Fruit fly (Drosophila melanogaster): Measurements from ENCODE around the gene daed.
A peak's percentile ranks its signal among the peaks of the same experiment; 100 is the strongest.

Gene daed

DNA sequence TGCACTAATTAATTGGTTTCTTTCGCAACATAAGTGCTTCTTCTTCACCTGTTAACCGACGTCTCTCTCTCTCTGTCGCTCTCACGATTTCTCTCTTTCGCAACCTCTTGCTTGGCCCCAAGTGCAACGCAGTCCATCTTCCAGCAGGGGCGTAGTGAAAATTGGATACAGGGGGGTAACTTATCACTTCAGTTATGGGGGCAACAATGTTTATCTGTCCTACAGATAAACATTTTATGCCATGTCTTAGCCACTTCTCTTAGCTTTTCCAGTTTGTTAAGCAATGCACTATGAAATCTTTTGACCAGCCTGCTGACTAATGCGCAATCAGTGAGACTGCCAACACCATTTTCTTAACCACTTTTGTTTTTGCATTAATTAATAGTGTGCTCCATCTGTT lies 11.2 kb upstream of the daed start (continued):
- peak; percentile 13 for TF ChIP-seq CG3281 (GFP tag; optimal IDR thresholded peaks at IDR 0.05)
- TF ChIP-seq fd96Cb (tag; optimal IDR thresholded peaks at IDR 0.05), result peak; percentile 43
- peak; percentile 48 for TF ChIP-seq Fer1 (GFP tag; optimal IDR thresholded peaks at IDR 0.05)
- peak; percentile 10; the same call in 1 of the 2 replicates for TF ChIP-seq sob (GFP tag; IDR thresholded peaks at IDR 0.05)
- TF ChIP-seq CG8765 (GFP tag; IDR thresholded peaks at IDR 0.05), result no peak
- TF ChIP-seq BEAF-32 (GFP tag; optimal IDR thresholded peaks at IDR 0.05), result no peak
- peak; percentile 15 for TF ChIP-seq CG10543 (GFP tag; optimal IDR thresholded peaks at IDR 0.05)
- TF ChIP-seq fd64A (GFP tag; optimal IDR thresholded peaks at IDR 0.05), result no peak
- 0 out of 3 replicates have a peak, but pooled peaks have one; percentile 3 for TF ChIP-seq ken (GFP tag; IDR thresholded peaks at IDR 0.05)
- no peak for TF ChIP-seq CG1647 (GFP tag; optimal IDR thresholded peaks at IDR 0.05)
- peak; percentile 23 to 57 for TF ChIP-seq bsh (GFP tag; optimal IDR thresholded peaks at IDR 0.05)
- TF ChIP-seq tio (GFP tag; optimal IDR thresholded peaks at IDR 0.05), result no peak
- TF ChIP-seq cas (GFP tag; IDR thresholded peaks at IDR 0.05), result no peak
- TF ChIP-seq slbo (GFP tag; IDR thresholded peaks at IDR 0.05), result peak; percentile 64
- TF ChIP-seq CG6683 (GFP tag; optimal IDR thresholded peaks at IDR 0.05), result no peak
- TF ChIP-seq ac (GFP tag; optimal IDR thresholded peaks at IDR 0.05), result no peak
- no peak; the same call in 1 of the 2 replicates for TF ChIP-seq nerfin-2 (GFP tag; IDR thresholded peaks at IDR 0.05; ENCODE audit: partially characterized antibody)
- peak; percentile 48; the same call in 1 of the 2 replicates for TF ChIP-seq sens-2 (GFP tag; IDR thresholded peaks at IDR 0.05)
- no peak for TF ChIP-seq Mrtf (GFP tag; IDR thresholded peaks at IDR 0.05)
- peak; percentile 40 for TF ChIP-seq wek (GFP tag; optimal IDR thresholded peaks at IDR 0.05)
- no peak for TF ChIP-seq klu (GFP tag; IDR thresholded peaks at IDR 0.05)
- TF ChIP-seq sc (optimal IDR thresholded peaks at IDR 0.05), result no peak
- no peak for TF ChIP-seq sc (GFP tag; optimal IDR thresholded peaks at IDR 0.05)
- TF ChIP-seq CG3995 (GFP tag; optimal IDR thresholded peaks at IDR 0.05), result no peak
- peak; percentile 26; the same call in 1 of the 2 replicates for TF ChIP-seq CG11247 (GFP tag; IDR thresholded peaks at IDR 0.05)
- TF ChIP-seq Bdp1 (GFP tag; optimal IDR thresholded peaks at IDR 0.05), result no peak
- peak; percentile 21 for TF ChIP-seq CoRest (tag; optimal IDR thresholded peaks at IDR 0.05)
- TF ChIP-seq Blimp-1 (GFP tag; optimal IDR thresholded peaks at IDR 0.05), result peak; percentile 47
- TF ChIP-seq Ssrp (tag; optimal IDR thresholded peaks at IDR 0.05), result peak; percentile 30
- TF ChIP-seq CG4820 (GFP tag; optimal IDR thresholded peaks at IDR 0.05), result no peak
- peak; percentile 59 for TF ChIP-seq CG2678 (tag; optimal IDR thresholded peaks at IDR 0.05)
- TF ChIP-seq emc (GFP tag; optimal IDR thresholded peaks at IDR 0.05), result no peak
- TF ChIP-seq CG3726 (GFP tag; IDR thresholded peaks at IDR 0.05), result 0 out of 3 replicates have a peak, but pooled peaks have one; percentile 38
- TF ChIP-seq B-H2 (GFP tag; optimal IDR thresholded peaks at IDR 0.05), result no peak
- peak; percentile 56 for TF ChIP-seq row (GFP tag; IDR thresholded peaks at IDR 0.05)
- TF ChIP-seq Sry-δ (GFP tag; optimal IDR thresholded peaks at IDR 0.05), result no peak
- no peak for TF ChIP-seq pzg (GFP tag; optimal IDR thresholded peaks at IDR 0.05)
- no peak for TF ChIP-seq CG9727 (GFP tag; optimal IDR thresholded peaks at IDR 0.05)
- TF ChIP-seq dpn (GFP tag; optimal IDR thresholded peaks at IDR 0.05), result peak; percentile 26 to 47
- no peak for TF ChIP-seq lola (GFP tag; optimal IDR thresholded peaks at IDR 0.05)
- no peak for TF ChIP-seq CG2129 (GFP tag; IDR thresholded peaks at IDR 0.05; ENCODE audit: partially characterized antibody)
- no peak for TF ChIP-seq bbx (GFP tag; IDR thresholded peaks at IDR 0.05; ENCODE audit: partially characterized antibody)
- TF ChIP-seq hbn (GFP tag; IDR thresholded peaks at IDR 0.05; ENCODE audit: partially characterized antibody), result no peak
- peak; percentile 56 for TF ChIP-seq CG13424 (tag; optimal IDR thresholded peaks at IDR 0.05)
- TF ChIP-seq CG9932 (GFP tag; IDR thresholded peaks at IDR 0.05), result no peak
- peak; percentile 59 for TF ChIP-seq CG12071 (GFP tag; optimal IDR thresholded peaks at IDR 0.05)
- TF ChIP-seq CG32532 (GFP tag; IDR thresholded peaks at IDR 0.05), result peak; percentile 29; the same call in 1 of the 2 replicates
- TF ChIP-seq Hr78 (GFP tag; optimal IDR thresholded peaks at IDR 0.05), result peak in 1 of 2 experiments; percentile 37
- no peak for TF ChIP-seq nau (GFP tag; optimal IDR thresholded peaks at IDR 0.05)
- peak; percentile 29; the same call in 1 of the 2 replicates for TF ChIP-seq lmd (GFP tag; IDR thresholded peaks at IDR 0.05)
